Fruit fly (Drosophila melanogaster) whole organism, embryonic: ENCODE measurements around the gene RhoGAP19D.

Experiments
- Adf1 ChIP-seq: fragments of 200-800 bp; sonication (Bioruptor generic); IDR thresholded peaks from 2 replicates; pipeline ENCODE4 v1.3.6; 2022; ENCODE audit warnings: missing biosample characterization, missing genetic modification characterization
- Antp ChIP-seq: fragments of 200-800 bp; sonication (Bioruptor generic); optimal IDR thresholded peaks from 3 replicates; lab custom pipeline; 2016; ENCODE audit warnings: missing biosample characterization, missing genetic modification characterization
- BEAF-32 ChIP-seq: fragments of 200-800 bp; sonication (Bioruptor generic); optimal IDR thresholded peaks from 3 replicates; lab custom pipeline; 2017; ENCODE audit warnings: missing biosample characterization, missing genetic modification characterization, mild to moderate bottlenecking, moderate library complexity, missing genetic modification reagents
- Blimp-1 ChIP-seq: fragments of 200-800 bp; sonication (Bioruptor generic); optimal IDR thresholded peaks from 3 replicates; lab custom pipeline; 2018; ENCODE audit warnings: missing biosample characterization, missing genetic modification characterization, mild to moderate bottlenecking, moderate library complexity, missing genetic modification reagents
- CG10147 ChIP-seq: fragments of 200-800 bp; sonication (Bioruptor generic); optimal IDR thresholded peaks from 2 replicates; lab custom pipeline; 2019; ENCODE audit warnings: missing biosample characterization, mild to moderate bottlenecking, missing genetic modification characterization, moderate library complexity
- CG14441 ChIP-seq: fragments of 200-800 bp; sonication (Bioruptor generic); IDR thresholded peaks from 2 replicates; pipeline ENCODE4 v1.3.6; 2022; ENCODE audit warnings: missing biosample characterization, missing genetic modification characterization
- CG1602 ChIP-seq: fragments of 200-800 bp; sonication (Bioruptor generic); optimal IDR thresholded peaks from 3 replicates; lab custom pipeline; 2016; ENCODE audit warnings: missing biosample characterization, missing genetic modification characterization
- CG1603 ChIP-seq: fragments of 200-800 bp; sonication (Bioruptor generic); optimal IDR thresholded peaks from 2 replicates; lab custom pipeline; 2019; ENCODE audit warnings: missing biosample characterization, mild to moderate bottlenecking, missing genetic modification characterization, moderate library complexity
- CG3065 ChIP-seq: fragments of 200-800 bp; sonication (Bioruptor generic); optimal IDR thresholded peaks from 2 replicates; lab custom pipeline; 2016; ENCODE audit warnings: missing biosample characterization, missing genetic modification characterization
- CG3281 ChIP-seq: fragments of 200-800 bp; sonication (Bioruptor generic); optimal IDR thresholded peaks from 3 replicates; lab custom pipeline; 2017; ENCODE audit warnings: missing biosample characterization, mild to moderate bottlenecking, missing genetic modification characterization
- CG34224 ChIP-seq: fragments of 200-800 bp; sonication (Bioruptor generic); IDR thresholded peaks from 3 replicates; pipeline ENCODE4 v1.3.6; 2022; ENCODE audit warnings: missing biosample characterization, missing genetic modification characterization; ENCODE audit not compliant: partially characterized antibody
- CG6683 ChIP-seq: fragments of 200-800 bp; sonication (Bioruptor generic); optimal IDR thresholded peaks from 2 replicates; lab custom pipeline; 2017; ENCODE audit warnings: missing biosample characterization, mild to moderate bottlenecking, missing genetic modification characterization, missing genetic modification reagents
- CG7928 ChIP-seq: fragments of 200-800 bp; sonication (Bioruptor generic); optimal IDR thresholded peaks from 2 replicates; lab custom pipeline; 2017; ENCODE audit warnings: missing biosample characterization, mild to moderate bottlenecking, missing genetic modification characterization
- CG8290 ChIP-seq, 3 experiments: fragments of 200-800 bp; sonication (Bioruptor generic); optimal IDR thresholded peaks; 2 replicates each; lab custom pipeline; 2016 to 2019; ENCODE audit warnings: missing biosample characterization in 3 of 3, missing genetic modification characterization in 3 of 3, mild to moderate bottlenecking in 2 of 3, moderate library complexity in 1 of 3
- CG8359 ChIP-seq: fragments of 200-800 bp; sonication (Bioruptor generic); optimal IDR thresholded peaks from 2 replicates; lab custom pipeline; 2017; ENCODE audit warnings: missing biosample characterization, mild to moderate bottlenecking, missing genetic modification characterization, borderline replicate concordance
- Dek ChIP-seq: fragments of 200-800 bp; sonication (Bioruptor generic); optimal IDR thresholded peaks from 3 replicates; lab custom pipeline; 2019; ENCODE audit warnings: missing biosample characterization, mild to moderate bottlenecking, missing genetic modification characterization, moderate library complexity
- Dll ChIP-seq: fragments of 200-800 bp; sonication (Bioruptor generic); IDR thresholded peaks from 4 replicates; pipeline ENCODE4 v1.3.6; 2022; ENCODE audit warnings: missing biosample characterization, missing genetic modification characterization; ENCODE audit not compliant: partially characterized antibody
- Dref ChIP-seq: fragments of 200-800 bp; sonication (Bioruptor generic); IDR thresholded peaks from 2 replicates; pipeline ENCODE4 v1.3.6; 2022; ENCODE audit warnings: missing biosample characterization, missing genetic modification characterization
- Drgx ChIP-seq: fragments of 200-800 bp; sonication (Bioruptor generic); IDR thresholded peaks from 2 replicates; pipeline ENCODE4 v1.3.6; 2022; ENCODE audit warnings: missing biosample characterization, missing genetic modification characterization
- HLH3B ChIP-seq: fragments of 200-800 bp; sonication (Bioruptor generic); IDR thresholded peaks from 2 replicates; pipeline ENCODE4 v1.3.6; 2022; ENCODE audit warnings: missing biosample characterization, missing genetic modification characterization
- HLH54F ChIP-seq: fragments of 200-800 bp; sonication (Bioruptor generic); optimal IDR thresholded peaks from 3 replicates; lab custom pipeline; 2016; ENCODE audit warnings: missing biosample characterization, missing genetic modification characterization
- Hmr ChIP-seq: fragments of 200-800 bp; sonication (Bioruptor generic); optimal IDR thresholded peaks from 3 replicates; lab custom pipeline; 2017; ENCODE audit warnings: mild to moderate bottlenecking, missing biosample characterization, missing genetic modification reagents, missing genetic modification characterization
- Hr78 ChIP-seq, 2 experiments: fragments of 200-800 bp in 1 of 2; fragments of >200 bp in 1 of 2; sonication (Bioruptor generic) in 1 of 2; optimal IDR thresholded peaks; 2 replicates each; lab custom pipeline; 2017 to 2019; ENCODE audit warnings: missing biosample characterization in 2 of 2, missing genetic modification characterization in 2 of 2, mild to moderate bottlenecking in 1 of 2, moderate library complexity in 1 of 2
- Kr ChIP-seq: fragments of 200-800 bp; sonication (Bioruptor generic); optimal IDR thresholded peaks from 2 replicates; lab custom pipeline; 2017; ENCODE audit warnings: missing biosample characterization, mild to moderate bottlenecking, missing genetic modification characterization
- Lim3 ChIP-seq: fragments of 200-800 bp; sonication (Bioruptor generic); IDR thresholded peaks from 2 replicates; pipeline ENCODE4 v1.3.6; 2022; ENCODE audit warnings: missing biosample characterization, missing genetic modification characterization
- Myb ChIP-seq: fragments of 200-800 bp; sonication (Bioruptor generic); optimal IDR thresholded peaks from 2 replicates; lab custom pipeline; 2016; ENCODE audit warnings: missing biosample characterization, missing genetic modification characterization
- Optix ChIP-seq: fragments of 200-800 bp; sonication (Bioruptor generic); IDR thresholded peaks from 3 replicates; pipeline ENCODE4 v1.3.6; 2022; ENCODE audit warnings: missing biosample characterization, missing genetic modification characterization
- Six4 ChIP-seq: fragments of 200-800 bp; sonication (Bioruptor generic); optimal IDR thresholded peaks from 2 replicates; lab custom pipeline; 2016; ENCODE audit warnings: missing biosample characterization, missing genetic modification characterization
- Vsx1 ChIP-seq: fragments of 200-800 bp; sonication (Bioruptor generic); optimal IDR thresholded peaks from 2 replicates; lab custom pipeline; 2017; ENCODE audit warnings: missing biosample characterization, mild to moderate bottlenecking, missing genetic modification characterization, missing genetic modification reagents
- al ChIP-seq: fragments of 200-800 bp; sonication (Bioruptor generic); IDR thresholded peaks from 2 replicates; pipeline ENCODE4 v1.3.6; 2022; ENCODE audit warnings: missing biosample characterization, missing genetic modification characterization
- bab2 ChIP-seq: fragments of 200-800 bp; sonication (Bioruptor generic); optimal IDR thresholded peaks from 2 replicates; lab custom pipeline; 2016; ENCODE audit warnings: missing biosample characterization, missing genetic modification characterization
- cad ChIP-seq: fragments of >200 bp; optimal IDR thresholded peaks from 2 replicates; lab custom pipeline; 2017; ENCODE audit warnings: missing biosample characterization, missing genetic modification characterization
- cas ChIP-seq: fragments of 200-800 bp; sonication (Bioruptor generic); IDR thresholded peaks from 2 replicates; pipeline ENCODE4 v1.3.6; 2022; ENCODE audit warnings: missing biosample characterization, missing genetic modification characterization
- crc ChIP-seq: fragments of 200-800 bp; sonication (Bioruptor generic); optimal IDR thresholded peaks from 2 replicates; lab custom pipeline; 2016; ENCODE audit warnings: missing biosample characterization, missing genetic modification characterization
- crol ChIP-seq: fragments of 200-800 bp; sonication (Bioruptor generic); IDR thresholded peaks from 2 replicates; pipeline ENCODE4 v1.3.6; 2022; ENCODE audit warnings: missing biosample characterization, missing genetic modification characterization
- disco-r ChIP-seq: fragments of 200-800 bp; sonication (Bioruptor generic); optimal IDR thresholded peaks from 2 replicates; lab custom pipeline; 2016; ENCODE audit warnings: missing biosample characterization, missing genetic modification characterization
- dysf ChIP-seq: fragments of 200-800 bp; sonication (Bioruptor generic); IDR thresholded peaks from 3 replicates; pipeline ENCODE4 v1.3.6; 2022; ENCODE audit warnings: missing biosample characterization, missing genetic modification characterization
- esg ChIP-seq: fragments of 200-800 bp; sonication (Bioruptor generic); conservative IDR thresholded peaks from 2 replicates; pipeline ENCODE4 v1.3.6; 2022; ENCODE audit warnings: missing biosample characterization, missing genetic modification characterization
- eyg ChIP-seq: fragments of 200-800 bp; sonication (Bioruptor generic); optimal IDR thresholded peaks from 3 replicates; lab custom pipeline; 2016; ENCODE audit warnings: missing biosample characterization, missing genetic modification characterization
- fd3F ChIP-seq: fragments of 200-800 bp; sonication (Bioruptor generic); optimal IDR thresholded peaks from 2 replicates; lab custom pipeline; 2018; ENCODE audit warnings: missing biosample characterization, mild to moderate bottlenecking, missing genetic modification characterization, moderate library complexity
- fu2 ChIP-seq: fragments of 200-800 bp; sonication (Bioruptor generic); optimal IDR thresholded peaks from 2 replicates; lab custom pipeline; 2016; ENCODE audit warnings: missing biosample characterization, missing genetic modification characterization
- gt ChIP-seq: fragments of 200-800 bp; sonication (Bioruptor generic); IDR thresholded peaks from 2 replicates; pipeline ENCODE4 v1.3.6; 2022; ENCODE audit warnings: missing biosample characterization, missing genetic modification characterization
- hth ChIP-seq: fragments of >200 bp; optimal IDR thresholded peaks from 2 replicates; lab custom pipeline; 2017; ENCODE audit warnings: inconsistent platforms
- insv ChIP-seq, 2 experiments: fragments of 200-800 bp; sonication (Bioruptor generic); optimal IDR thresholded peaks; 3 replicates each; lab custom pipeline; 2016 to 2018; ENCODE audit warnings: missing biosample characterization in 2 of 2, missing genetic modification characterization in 2 of 2
- lbe ChIP-seq: fragments of 200-800 bp; sonication (Bioruptor generic); optimal IDR thresholded peaks from 2 replicates; lab custom pipeline; 2016; ENCODE audit warnings: missing biosample characterization, mild to moderate bottlenecking, missing genetic modification characterization
- mirr ChIP-seq: fragments of 200-800 bp; sonication (Bioruptor generic); optimal IDR thresholded peaks from 3 replicates; lab custom pipeline; 2018; ENCODE audit warnings: missing biosample characterization, mild to moderate bottlenecking, missing genetic modification characterization
- run ChIP-seq: fragments of 200-800 bp; sonication (Bioruptor generic); optimal IDR thresholded peaks from 3 replicates; lab custom pipeline; 2018; ENCODE audit warnings: missing biosample characterization, mild to moderate bottlenecking, missing genetic modification characterization
- sim ChIP-seq: fragments of 200-800 bp; sonication (Bioruptor generic); IDR thresholded peaks from 2 replicates; pipeline ENCODE4 v1.3.6; 2022; ENCODE audit warnings: missing biosample characterization, missing genetic modification characterization
- stwl ChIP-seq: fragments of 200-800 bp; sonication (Bioruptor generic); optimal IDR thresholded peaks from 3 replicates; lab custom pipeline; 2018; ENCODE audit warnings: missing biosample characterization, mild to moderate bottlenecking, missing genetic modification characterization, moderate library complexity
- tx ChIP-seq: fragments of 200-800 bp; sonication (Bioruptor generic); optimal IDR thresholded peaks from 2 replicates; lab custom pipeline; 2016; ENCODE audit warnings: missing biosample characterization, missing genetic modification characterization
- unpg ChIP-seq: fragments of 200-800 bp; sonication (Bioruptor generic); optimal IDR thresholded peaks from 3 replicates; lab custom pipeline; 2018; ENCODE audit warnings: missing biosample characterization, mild to moderate bottlenecking, missing genetic modification characterization, moderate library complexity

Gene RhoGAP19D

dm6 chrX:20480382-20480781 is 30.1 kb downstream of the RhoGAP19D start (continued):
- no peak for TF ChIP-seq insv (GFP tag; optimal IDR thresholded peaks at IDR 0.05; lab: Kevin White, UChicago)
- TF ChIP-seq CG10147, result no peak
- peak; percentile 53 for TF ChIP-seq HLH3B (GFP tag; lab: Robert Waterston, UW)
- TF ChIP-seq mirr (GFP tag; lab: Kevin White, UChicago), result no peak
- TF ChIP-seq CG8290 (GFP tag; optimal IDR thresholded peaks at IDR 0.05; lab: Kevin White, UChicago), result peak; percentile 51
- peak in 1 of 2 experiments; percentile 88 for TF ChIP-seq CG8290 (tag; optimal IDR thresholded peaks at IDR 0.05; lab: Kevin White, UChicago)
- no peak for TF ChIP-seq hth (lab: Kevin White, UChicago)
- peak; percentile 85 for TF ChIP-seq unpg (GFP tag; lab: Kevin White, UChicago)
- no peak for TF ChIP-seq CG6683 (GFP tag; lab: Kevin White, UChicago)
- peak; percentile 75 for TF ChIP-seq Hmr (GFP tag; lab: Kevin White, UChicago)
- TF ChIP-seq Drgx, result peak; percentile 66
- peak; percentile 60; the same call in 2 of the 3 replicates for TF ChIP-seq dysf (GFP tag; lab: Robert Waterston, UW)
- TF ChIP-seq CG1603, result no peak
- no peak for TF ChIP-seq cad
- TF ChIP-seq sim (GFP tag; lab: Robert Waterston, UW), result 0 out of 2 replicates have a peak, but pooled peaks have one; percentile 10
- peak; percentile 70 for TF ChIP-seq CG1602
- peak; percentile 77 for TF ChIP-seq bab2
- no peak for TF ChIP-seq Blimp-1
- no peak for TF ChIP-seq Dll (GFP tag; lab: Robert Waterston, UW)
- peak; percentile 14 for TF ChIP-seq run (tag; lab: Kevin White, UChicago)
- no peak for TF ChIP-seq stwl (tag; lab: Kevin White, UChicago)
- no peak for TF ChIP-seq gt (GFP tag; lab: Robert Waterston, UW)
- no peak for TF ChIP-seq Dref (GFP tag; lab: Robert Waterston, UW)
- no peak for TF ChIP-seq CG34224 (GFP tag; lab: Robert Waterston, UW)
- TF ChIP-seq crc (GFP tag; lab: Kevin White, UChicago), result peak; percentile 56
- TF ChIP-seq al (GFP tag; lab: Robert Waterston, UW), result no peak
- peak; percentile 49 for TF ChIP-seq fd3F (GFP tag; lab: Kevin White, UChicago)
- TF ChIP-seq lbe (GFP tag; lab: Kevin White, UChicago), result no peak
- TF ChIP-seq CG3065 (GFP tag; lab: Kevin White, UChicago), result no peak
- TF ChIP-seq Six4 (GFP tag; lab: Kevin White, UChicago), result peak; percentile 72
- peak; percentile 51 for TF ChIP-seq fu2
- TF ChIP-seq Lim3 (GFP tag; lab: Robert Waterston, UW), result no peak
- peak; percentile 83 for TF ChIP-seq Optix (GFP tag; lab: Robert Waterston, UW)
- TF ChIP-seq eyg, result no peak
- TF ChIP-seq CG7928 (GFP tag; lab: Kevin White, UChicago), result no peak
- no peak for TF ChIP-seq Adf1
- TF ChIP-seq disco-r, result peak; percentile 72
- TF ChIP-seq CG3281 (GFP tag; lab: Kevin White, UChicago), result no peak
- TF ChIP-seq Antp (GFP tag; lab: Kevin White, UChicago), result no peak
- peak; percentile 76 for TF ChIP-seq CG14441
- TF ChIP-seq Vsx1 (GFP tag; lab: Kevin White, UChicago), result no peak
- TF ChIP-seq Dek, result no peak
- peak; percentile 28 for TF ChIP-seq CG8359 (GFP tag; lab: Kevin White, UChicago)
- no peak for TF ChIP-seq Kr (GFP tag; lab: Kevin White, UChicago)
- TF ChIP-seq esg (GFP tag; lab: Robert Waterston, UW), result peak; percentile 71
- peak; percentile 66 for TF ChIP-seq tx (GFP tag; lab: Kevin White, UChicago)
- TF ChIP-seq Myb, result peak; percentile 49
- no peak for TF ChIP-seq cas (GFP tag; lab: Robert Waterston, UW)
- peak; percentile 64 for TF ChIP-seq HLH54F
- TF ChIP-seq crol (GFP tag; lab: Robert Waterston, UW), result 0 out of 2 replicates have a peak, but pooled peaks have one; percentile 21
- no peak for TF ChIP-seq BEAF-32 (GFP tag; lab: Kevin White, UChicago)
- no peak for TF ChIP-seq Hr78 (GFP tag; optimal IDR thresholded peaks at IDR 0.05; lab: Kevin White, UChicago)
